Worm (Caenorhabditis elegans) whole organism, L1 larva: Measurements from ENCODE around the gene ZC239.16.

Source experiments
- C04F5.9 ChIP-seq: sonication (generic microtip); optimal IDR thresholded peaks from 2 replicates; lab custom pipeline; 2016; ENCODE audit warnings: missing genetic modification characterization, missing compliant biosample characterization
- blmp-1 ChIP-seq: fragments of 150-350 bp; optimal IDR thresholded peaks from 2 replicates; lab custom pipeline; 2014; ENCODE audit warnings: missing biosample characterization, missing genetic modification characterization
- ceh-63 ChIP-seq: fragments of 200-800 bp; sonication (Bioruptor generic); optimal IDR thresholded peaks from 2 replicates; lab custom pipeline; 2018; ENCODE audit warnings: mild to moderate bottlenecking, missing genetic modification characterization, missing compliant biosample characterization
- ceh-8 ChIP-seq: fragments of 200-800 bp; sonication (Bioruptor generic); optimal IDR thresholded peaks from 2 replicates; lab custom pipeline; 2018; ENCODE audit warnings: mild to moderate bottlenecking, missing genetic modification characterization, moderate library complexity, missing compliant biosample characterization
- ceh-88 ChIP-seq: fragments of 200-800 bp; sonication (Bioruptor generic); IDR thresholded peaks from 2 replicates; pipeline ENCODE4 v1.3.6; 2022; ENCODE audit warnings: missing genetic modification characterization, missing compliant biosample characterization
- efl-1 ChIP-seq, 4 experiments: fragments of 150-350 bp; optimal IDR thresholded peaks in 3 of 4; peaks in 1 of 4; 1 replicate in 1 of 4; 2 replicates in 3 of 4; lab custom pipeline; 2014; ENCODE audit warnings: missing biosample characterization in 2 of 4, missing genetic modification characterization in 2 of 4, missing genetic modification reagents in 2 of 4
- efl-3 ChIP-seq: fragments of 200-800 bp; sonication (Bioruptor generic); optimal IDR thresholded peaks from 2 replicates; lab custom pipeline; 2018; ENCODE audit warnings: mild to moderate bottlenecking, missing genetic modification characterization, missing compliant biosample characterization
- egl-13 ChIP-seq: sonication (generic microtip); optimal IDR thresholded peaks from 2 replicates; lab custom pipeline; 2016; ENCODE audit warnings: missing genotype, missing genetic modification reagents, missing genetic modification characterization, missing compliant biosample characterization
- elt-3 ChIP-seq, 6 experiments: fragments of 150-350 bp in 1 of 6; sonication (generic microtip); optimal IDR thresholded peaks; 2 replicates each; lab custom pipeline; 2017 to 2018; ENCODE audit warnings: missing biosample characterization in 6 of 6, missing genetic modification characterization in 6 of 6, inconsistent platforms in 1 of 6
- ets-5 ChIP-seq: fragments of 200-800 bp; sonication (Bioruptor generic); IDR thresholded peaks from 2 replicates; pipeline ENCODE4 v1.3.6; 2022; ENCODE audit warnings: missing genetic modification characterization, missing compliant biosample characterization
- fkh-8 ChIP-seq: sonication (generic microtip); optimal IDR thresholded peaks from 2 replicates; lab custom pipeline; 2016; ENCODE audit warnings: mild to moderate bottlenecking, missing genetic modification characterization, missing compliant biosample characterization
- fos-1 ChIP-seq: fragments of 150-350 bp; optimal IDR thresholded peaks from 2 replicates; lab custom pipeline; 2014; ENCODE audit warnings: missing biosample characterization, missing genetic modification characterization
- grh-1 ChIP-seq: fragments of 200-800 bp; sonication (Bioruptor generic); IDR thresholded peaks from 2 replicates; pipeline ENCODE4 v1.3.6; 2022; ENCODE audit warnings: missing genetic modification reagents, missing genetic modification characterization, missing compliant biosample characterization
- lin-14 ChIP-seq: fragments of 200-800 bp; sonication (Bioruptor generic); optimal IDR thresholded peaks from 2 replicates; lab custom pipeline; 2018; ENCODE audit warnings: mild to moderate bottlenecking, missing genetic modification characterization, moderate library complexity, missing compliant biosample characterization
- lin-15B ChIP-seq: fragments of 150-350 bp; sonication (generic microtip); optimal IDR thresholded peaks from 3 replicates; lab custom pipeline; 2014; ENCODE audit warnings: missing biosample characterization, missing genetic modification characterization
- lin-35 ChIP-seq, 2 experiments: fragments of 150-350 bp; optimal IDR thresholded peaks; 2 replicates each; lab custom pipeline; 2014; ENCODE audit warnings: missing biosample characterization in 2 of 2, missing genetic modification characterization in 2 of 2, missing genetic modification reagents in 2 of 2
- lir-3 ChIP-seq: sonication (generic microtip); optimal IDR thresholded peaks from 2 replicates; lab custom pipeline; 2016; ENCODE audit warnings: mild to moderate bottlenecking, missing genetic modification characterization, moderate library complexity, missing compliant biosample characterization; ENCODE audit not compliant: poor library complexity
- lsy-2 ChIP-seq, 2 experiments: fragments of 150-350 bp; optimal IDR thresholded peaks; 2 replicates each; lab custom pipeline; 2014; ENCODE audit warnings: missing biosample characterization in 2 of 2, missing genetic modification characterization in 2 of 2
- mab-9 ChIP-seq: fragments of 200-800 bp; sonication (Bioruptor generic); IDR thresholded peaks from 2 replicates; pipeline ENCODE4 v1.3.6; 2022; ENCODE audit warnings: missing genetic modification reagents, missing genetic modification characterization, missing compliant biosample characterization
- mef-2 ChIP-seq: fragments of 150-350 bp; optimal IDR thresholded peaks from 2 replicates; lab custom pipeline; 2014; ENCODE audit warnings: missing biosample characterization, missing genetic modification characterization
- mep-1 ChIP-seq: fragments of 150-350 bp; optimal IDR thresholded peaks from 2 replicates; lab custom pipeline; 2014; ENCODE audit warnings: missing biosample characterization, missing genetic modification characterization
- nhr-11 ChIP-seq: fragments of 150-350 bp; optimal IDR thresholded peaks from 2 replicates; lab custom pipeline; 2014; ENCODE audit warnings: missing biosample characterization, missing genetic modification characterization
- nhr-12 ChIP-seq: sonication (generic microtip); optimal IDR thresholded peaks from 2 replicates; lab custom pipeline; 2017; ENCODE audit warnings: missing biosample characterization, missing genetic modification characterization
- nhr-19 ChIP-seq: fragments of 200-800 bp; sonication (Bioruptor generic); conservative IDR thresholded peaks from 2 replicates; pipeline ENCODE4 v1.3.6; 2022; ENCODE audit warnings: missing genetic modification characterization, missing compliant biosample characterization
- nhr-20 ChIP-seq: sonication (generic microtip); optimal IDR thresholded peaks from 2 replicates; lab custom pipeline; 2016; ENCODE audit warnings: mild to moderate bottlenecking, missing genetic modification characterization, missing compliant biosample characterization
- nhr-28 ChIP-seq: fragments of 150-350 bp; optimal IDR thresholded peaks from 2 replicates; lab custom pipeline; 2014; ENCODE audit warnings: missing biosample characterization, missing genetic modification characterization
- nhr-76 ChIP-seq: sonication (generic microtip); optimal IDR thresholded peaks from 2 replicates; lab custom pipeline; 2017; ENCODE audit warnings: missing biosample characterization, missing genetic modification characterization
- nhr-85 ChIP-seq: sonication (generic microtip); peaks from one replicate; lab custom pipeline; 2016; ENCODE audit warnings: missing genetic modification characterization, inconsistent platforms, missing compliant biosample characterization
- pax-3 ChIP-seq: fragments of 200-800 bp; sonication (Bioruptor generic); optimal IDR thresholded peaks from 2 replicates; lab custom pipeline; 2018; ENCODE audit warnings: mild to moderate bottlenecking, missing genetic modification characterization, moderate library complexity, missing compliant biosample characterization
- pqm-1 ChIP-seq: sonication (generic microtip); optimal IDR thresholded peaks from 3 replicates; lab custom pipeline; 2017; ENCODE audit warnings: missing biosample characterization, missing genetic modification characterization
- rnt-1 ChIP-seq: sonication (generic microtip); optimal IDR thresholded peaks from 2 replicates; lab custom pipeline; 2016; ENCODE audit warnings: mild to moderate bottlenecking, missing genetic modification characterization, moderate library complexity, missing compliant biosample characterization
- snpc-4 ChIP-seq: fragments of 150-350 bp; optimal IDR thresholded peaks from 2 replicates; lab custom pipeline; 2014; ENCODE audit warnings: missing biosample characterization, missing genetic modification characterization
- snu-23 ChIP-seq: sonication (generic microtip); optimal IDR thresholded peaks from 2 replicates; lab custom pipeline; 2016; ENCODE audit warnings: missing genetic modification characterization, missing compliant biosample characterization
- sox-4 ChIP-seq: sonication (generic microtip); optimal IDR thresholded peaks from 2 replicates; lab custom pipeline; 2016; ENCODE audit warnings: missing genetic modification characterization, missing compliant biosample characterization
- sptf-1 ChIP-seq: fragments of 150-350 bp; optimal IDR thresholded peaks from 2 replicates; lab custom pipeline; 2014; ENCODE audit warnings: missing biosample characterization, missing genetic modification characterization
- unc-98 ChIP-seq: fragments of 200-800 bp; sonication (Bioruptor generic); IDR thresholded peaks from 2 replicates; pipeline ENCODE4 v1.3.6; 2022; ENCODE audit warnings: missing genetic modification characterization, missing compliant biosample characterization
- zag-1 ChIP-seq: fragments of 150-350 bp; optimal IDR thresholded peaks from 2 replicates; lab custom pipeline; 2014; ENCODE audit warnings: missing biosample characterization, missing genetic modification characterization
- zip-4 ChIP-seq: fragments of 200-800 bp; sonication (Bioruptor generic); optimal IDR thresholded peaks from 2 replicates; lab custom pipeline; 2018; ENCODE audit warnings: mild to moderate bottlenecking, missing genetic modification characterization, moderate library complexity, missing compliant biosample characterization
- ztf-11 ChIP-seq, 2 experiments: sonication (generic microtip); optimal IDR thresholded peaks; 2 replicates each; lab custom pipeline; 2016 to 2017; ENCODE audit warnings: missing genetic modification characterization in 2 of 2, missing biosample characterization in 1 of 2, missing compliant biosample characterization in 1 of 2
- ztf-4 ChIP-seq: fragments of 150-350 bp; optimal IDR thresholded peaks from 2 replicates; lab custom pipeline; 2014; ENCODE audit warnings: missing biosample characterization, missing genetic modification characterization

The ZC239.16 gene

ce11 chrII:3267815-3268214 lies 42.7 kb upstream of the ZC239.16 start:
- no peak for TF ChIP-seq C04F5.9
- TF ChIP-seq efl-1 (optimal IDR thresholded peaks at IDR 0.05; lab: Kevin White, UChicago): peak in 1 of 2 experiments; percentile 1
- no peak for TF ChIP-seq efl-1 (GFP tag; optimal IDR thresholded peaks at IDR 0.05 in 1 of 2; lab: Kevin White, UChicago)
- 0 out of 2 replicates have a peak, but pooled peaks have one; percentile 8 for TF ChIP-seq nhr-19 (GFP tag; lab: Robert Waterston, UW)
- TF ChIP-seq lsy-2 (tag; optimal IDR thresholded peaks at IDR 0.05; lab: Kevin White, UChicago): peak in 1 of 2 experiments; percentile 10
- TF ChIP-seq snu-23 (GFP tag; lab: Kevin White, UChicago): peak; percentile 3

ce11 chrII:3267365-3267764 lies 42.2 kb upstream of the ZC239.16 start, which contains the start of gene F02E11.7:
F02E11.7 (plus strand) TSS chrII:3267665.
- TF ChIP-seq mab-9 (GFP tag; lab: Robert Waterston, UW): no peak
- TF ChIP-seq mep-1 (tag; lab: Kevin White, UChicago): no peak
- TF ChIP-seq ceh-88: no peak
- no peak for TF ChIP-seq nhr-20 (tag; lab: Kevin White, UChicago)
- peak; percentile 11 for TF ChIP-seq fkh-8 (tag; lab: Kevin White, UChicago)
- TF ChIP-seq ztf-4: no peak
- no peak for TF ChIP-seq lin-14 (GFP tag; lab: Kevin White, UChicago)
- TF ChIP-seq unc-98 (GFP tag; lab: Robert Waterston, UW): no peak
- TF ChIP-seq grh-1: no peak

ce11 chrII:3264704-3265103 lies 39.6 kb upstream of the ZC239.16 start:
- TF ChIP-seq blmp-1 (tag; lab: Kevin White, UChicago) (no peak), ztf-11 (tag; optimal IDR thresholded peaks at IDR 0.05; lab: Kevin White, UChicago) (no peak), ets-5 (GFP tag; lab: Robert Waterston, UW) (no peak), ceh-8 (GFP tag; lab: Kevin White, UChicago) (no peak), elt-3 (tag; optimal IDR thresholded peaks at IDR 0.05; lab: Kevin White, UChicago) (no peak), nhr-12 (tag; lab: Kevin White, UChicago) (no peak), fos-1 (tag; lab: Kevin White, UChicago) (no peak), rnt-1 (no peak), nhr-76 (no peak), zip-4 (GFP tag; lab: Kevin White, UChicago) (no peak), lin-35 (GFP tag; optimal IDR thresholded peaks at IDR 0.05; lab: Kevin White, UChicago) (no peak), lin-14 (GFP tag; lab: Kevin White, UChicago) (no peak), efl-3 (GFP tag; lab: Kevin White, UChicago) (no peak), ceh-63 (GFP tag; lab: Kevin White, UChicago) (no peak), pax-3 (tag; lab: Kevin White, UChicago) (no peak)

DNA sequence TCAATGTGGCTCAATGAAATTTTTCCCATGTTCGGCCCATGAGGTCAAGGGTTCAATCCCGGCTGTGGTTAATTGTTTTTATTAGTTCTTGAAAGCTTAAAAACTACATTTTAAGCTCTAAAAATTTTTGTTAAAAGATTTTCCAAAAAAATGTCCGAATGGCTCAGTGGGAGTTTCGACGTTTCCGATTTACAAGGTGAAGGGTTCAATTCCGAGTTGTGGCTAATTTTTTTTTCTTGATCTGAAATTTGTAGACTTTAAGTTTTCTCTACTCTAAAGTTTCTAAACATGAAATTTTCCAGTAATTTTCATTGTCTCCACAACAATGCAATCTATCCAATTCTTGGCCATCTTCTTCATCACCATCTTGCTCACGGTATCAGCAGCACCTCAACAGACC lies 37.4 kb upstream of the ZC239.16 start, which contains the start of gene F02E11.2:
Gene F02E11.2, plus strand, starts transcription at position 301 of the 400 bp plus-strand sequence.
- no peak for TF ChIP-seq sox-4 (tag; lab: Kevin White, UChicago)
- no peak for TF ChIP-seq egl-13 (tag; lab: Kevin White, UChicago)
- no peak for TF ChIP-seq nhr-85 (tag; lab: Kevin White, UChicago)
- no peak for TF ChIP-seq snpc-4
- TF ChIP-seq lir-3: no peak
- TF ChIP-seq nhr-11 (tag; lab: Kevin White, UChicago): no peak
- TF ChIP-seq efl-1 (optimal IDR thresholded peaks at IDR 0.05; lab: Kevin White, UChicago): no peak
- TF ChIP-seq efl-1 (GFP tag; optimal IDR thresholded peaks at IDR 0.05 in 1 of 2; lab: Kevin White, UChicago): no peak
- TF ChIP-seq pqm-1: no peak
- no peak for TF ChIP-seq mef-2 (tag; lab: Kevin White, UChicago)
- TF ChIP-seq zag-1 (tag; lab: Kevin White, UChicago): no peak
- TF ChIP-seq nhr-28 (tag; lab: Kevin White, UChicago): no peak
- no peak for TF ChIP-seq pax-3 (tag; lab: Kevin White, UChicago)
- no peak for TF ChIP-seq lin-15B (tag; lab: Kevin White, UChicago)
- TF ChIP-seq sptf-1 (tag; lab: Kevin White, UChicago): no peak
- TF ChIP-seq, all 84 proteins: peak for 0
